Worm (Caenorhabditis elegans): ENCODE data around the gene hpo-25.

Gene hpo-25

DNA sequence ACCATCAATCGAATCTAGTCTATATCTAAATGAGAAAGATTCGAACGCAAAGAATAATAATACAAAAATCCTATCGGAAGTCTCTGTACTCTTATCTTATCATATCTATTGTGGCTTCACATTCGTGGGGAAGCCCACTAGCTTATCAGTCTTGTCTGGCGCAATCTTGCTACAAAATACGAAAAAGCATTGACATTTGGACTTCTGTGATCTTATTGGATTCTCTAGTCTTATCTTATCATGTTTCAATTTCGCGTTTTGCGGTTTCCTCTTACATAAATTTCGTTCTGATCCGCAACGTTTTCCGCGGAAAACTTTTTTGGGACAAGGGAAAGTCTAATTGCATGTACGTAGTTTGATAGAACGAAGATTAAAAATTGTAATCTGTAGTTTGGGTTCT lies 30.8 kb downstream of the hpo-25 start:
- TF ChIP-seq elt-3 (tag; optimal IDR thresholded peaks at IDR 0.05) = peak; percentile 14 to 96 (median 93)
- peak; percentile 86 for TF ChIP-seq nhr-43 (tag; optimal IDR thresholded peaks at IDR 0.05; ENCODE audit: poor library complexity, severe bottlenecking)
- TF ChIP-seq fkh-10 (GFP tag; optimal IDR thresholded peaks at IDR 0.05) = no peak

DNA sequence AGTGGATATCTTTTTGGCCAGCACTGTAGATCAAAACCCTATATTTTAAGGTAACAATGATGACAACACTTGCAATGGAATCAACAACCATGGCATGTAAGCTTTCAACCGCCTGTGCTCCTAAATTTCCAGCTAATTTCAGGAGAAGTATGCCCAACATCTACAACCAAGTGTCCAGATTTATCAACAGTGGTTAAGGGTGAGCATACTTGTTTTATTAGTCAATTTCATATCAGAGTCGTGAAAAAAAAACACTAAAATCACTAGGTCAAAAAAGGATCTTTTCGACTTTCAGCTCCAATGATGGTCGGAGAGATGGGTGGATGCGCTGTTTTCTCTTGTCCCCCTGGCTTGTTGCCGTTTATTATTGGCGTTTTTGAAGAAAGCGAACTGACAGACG lies 34.9 kb downstream of the hpo-25 start, which contains the start of gene F16G10.1:
Gene F16G10.1 (plus strand): TSS at position 301 of the 400 bp plus-strand sequence.
- TF ChIP-seq hmg-11 (tag; optimal IDR thresholded peaks at IDR 0.05) = no peak
- TF ChIP-seq aly-2 (tag; optimal IDR thresholded peaks at IDR 0.05) = no peak
- no peak for TF ChIP-seq nhr-76 (tag; optimal IDR thresholded peaks at IDR 0.05)
- TF ChIP-seq unc-39 (tag; optimal IDR thresholded peaks at IDR 0.05) = no peak
- no peak for TF ChIP-seq ama-1 (optimal IDR thresholded peaks at IDR 0.05)
- TF ChIP-seq nhr-43 (tag; optimal IDR thresholded peaks at IDR 0.05; ENCODE audit: poor library complexity, severe bottlenecking) = no peak
- no peak for TF ChIP-seq nhr-12 (tag; optimal IDR thresholded peaks at IDR 0.05)
- no peak for TF ChIP-seq ceh-28 (tag; optimal IDR thresholded peaks at IDR 0.05)
- TF ChIP-seq nfya-1 (tag; optimal IDR thresholded peaks at IDR 0.05; ENCODE audit: insufficient read depth) = no peak
- no peak for TF ChIP-seq fkh-10 (GFP tag; optimal IDR thresholded peaks at IDR 0.05)
- no peak for TF ChIP-seq mdl-1 (tag; optimal IDR thresholded peaks at IDR 0.05)
- no peak for TF ChIP-seq pha-4 (tag; optimal IDR thresholded peaks at IDR 0.05)
- TF ChIP-seq skn-1 (tag; optimal IDR thresholded peaks at IDR 0.05) = no peak
- TF ChIP-seq ztf-4 (tag; optimal IDR thresholded peaks at IDR 0.05) = no peak
- no peak for TF ChIP-seq nhr-28 (tag; optimal IDR thresholded peaks at IDR 0.05)
- TF ChIP-seq elt-3 (tag; optimal IDR thresholded peaks at IDR 0.05) = no peak
- no peak for TF ChIP-seq fos-1 (tag; optimal IDR thresholded peaks at IDR 0.05)
- TF ChIP-seq nhr-25 (tag; optimal IDR thresholded peaks at IDR 0.05) = no peak

ce11 chrII:2411093-2411492 lies 42.0 kb downstream of the hpo-25 start:
- TF ChIP-seq mml-1 (tag; optimal IDR thresholded peaks at IDR 0.05) (no peak), mdl-1 (tag; optimal IDR thresholded peaks at IDR 0.05) (no peak), egl-27 (tag; optimal IDR thresholded peaks at IDR 0.05) (no peak), nhr-11 (tag; optimal IDR thresholded peaks at IDR 0.05) (no peak), zag-1 (tag; optimal IDR thresholded peaks at IDR 0.05) (no peak), pha-4 (tag; optimal IDR thresholded peaks at IDR 0.05) (no peak), elt-3 (tag; optimal IDR thresholded peaks at IDR 0.05) (no peak)

DNA sequence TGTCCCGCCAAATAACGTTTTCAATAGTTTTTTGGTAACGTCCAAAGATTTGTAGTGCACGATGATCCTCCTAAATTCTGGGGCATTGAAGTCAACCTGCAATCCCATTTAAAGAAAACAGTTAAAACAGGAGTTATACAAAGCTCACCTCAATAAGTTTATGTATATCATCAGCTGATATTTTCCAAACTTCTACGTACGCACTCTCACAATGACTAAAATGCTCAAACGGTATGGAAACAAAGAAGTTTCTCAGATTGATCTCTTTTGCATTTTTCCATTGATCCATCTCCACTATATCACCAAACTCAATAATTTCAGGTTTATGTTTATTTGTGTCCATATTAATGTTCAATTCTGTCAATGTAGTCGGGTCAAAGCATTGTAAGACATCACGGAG lies 42.5 kb downstream of the hpo-25 start:
- no peak for TF ChIP-seq fkh-2 (tag; optimal IDR thresholded peaks at IDR 0.05)
- no peak for TF ChIP-seq elt-1 (tag; optimal IDR thresholded peaks at IDR 0.05)
- no peak for TF ChIP-seq fkh-10 (GFP tag; optimal IDR thresholded peaks at IDR 0.05)
- TF ChIP-seq nhr-23 (tag; optimal IDR thresholded peaks at IDR 0.05) = no peak
- no peak for TF ChIP-seq elt-2 (tag; optimal IDR thresholded peaks at IDR 0.05)
- TF ChIP-seq elt-3 (tag; optimal IDR thresholded peaks at IDR 0.05) = no peak
- no peak for TF ChIP-seq snpc-4 (tag; optimal IDR thresholded peaks at IDR 0.05)
- TF ChIP-seq egl-27 (tag; optimal IDR thresholded peaks at IDR 0.05) = no peak
- no peak for TF ChIP-seq mml-1 (tag; optimal IDR thresholded peaks at IDR 0.05)
- TF ChIP-seq ztf-4 (tag; optimal IDR thresholded peaks at IDR 0.05) = no peak
- TF ChIP-seq ceh-82 (tag; optimal IDR thresholded peaks at IDR 0.05) = no peak
- TF ChIP-seq pqm-1 (tag; optimal IDR thresholded peaks at IDR 0.05) = no peak
- TF ChIP-seq nhr-11 (tag; optimal IDR thresholded peaks at IDR 0.05) = no peak
- no peak for TF ChIP-seq lin-39 (tag; optimal IDR thresholded peaks at IDR 0.05)
- no peak for TF ChIP-seq tbx-2 (tag; optimal IDR thresholded peaks at IDR 0.05)
- no peak for TF ChIP-seq daf-12 (tag; optimal IDR thresholded peaks at IDR 0.05)
- no peak for TF ChIP-seq nhr-28 (tag; optimal IDR thresholded peaks at IDR 0.05)
- TF ChIP-seq lin-15B (tag; optimal IDR thresholded peaks at IDR 0.05) = no peak
- no peak for TF ChIP-seq nhr-77 (tag; optimal IDR thresholded peaks at IDR 0.05)

- TF ChIP-seq fos-1 (tag; optimal IDR thresholded peaks at IDR 0.05) = no peak
- TF ChIP-seq zag-1 (tag; optimal IDR thresholded peaks at IDR 0.05) = no peak
- peak; percentile 37 for TF ChIP-seq pqm-1 (tag; optimal IDR thresholded peaks at IDR 0.05)
- peak; percentile 8 for TF ChIP-seq pha-4 (tag; optimal IDR thresholded peaks at IDR 0.05)
- no peak for TF ChIP-seq nhr-11 (tag; optimal IDR thresholded peaks at IDR 0.05)
- TF ChIP-seq elt-2 (tag; optimal IDR thresholded peaks at IDR 0.05) = peak; percentile 54
- TF ChIP-seq egl-27 (tag; optimal IDR thresholded peaks at IDR 0.05) = no peak
These were observed 43.6 kb downstream of the hpo-25 start, which contains the start of gene fbxa-182 for ce11 chrII:2412649-2413048. Gene fbxa-182, minus strand, starts transcription at chrII:2412749.
